Worm (Caenorhabditis elegans): Measurements from ENCODE around the gene thn-6.
A peak's percentile ranks its signal among the peaks of the same experiment; 100 is the strongest.

The thn-6 gene

DNA sequence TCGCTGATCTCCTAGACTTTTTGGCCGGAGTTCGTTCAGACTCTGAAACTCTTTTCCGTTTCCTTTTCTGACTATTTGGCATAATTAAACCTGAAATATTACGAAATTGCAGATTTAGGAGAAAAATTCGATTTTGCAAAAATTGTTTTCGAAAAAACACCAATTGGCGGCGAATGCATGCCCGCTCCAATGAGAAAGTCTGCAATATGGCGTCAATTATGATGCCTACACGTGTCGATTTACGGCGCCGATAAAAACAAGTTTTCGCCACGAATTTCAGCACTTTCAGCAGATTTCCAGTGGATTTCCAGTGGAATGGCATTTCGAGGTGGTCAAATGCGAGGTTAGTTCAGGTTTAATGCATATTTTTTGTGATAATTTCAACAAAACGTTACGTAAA, 19.3 kb upstream of the thn-6 start, which contains the start of the genes Y59E9AL.36 and nbet-1 (continued):
- no peak for TF ChIP-seq fkh-4 (tag; optimal IDR thresholded peaks at IDR 0.05; ENCODE audit: borderline replicate concordance)
- no peak for TF ChIP-seq nhr-237 (tag; optimal IDR thresholded peaks at IDR 0.05)
- TF ChIP-seq egl-13 (tag; optimal IDR thresholded peaks at IDR 0.05) = no peak
- TF ChIP-seq ceh-88 (GFP tag; IDR thresholded peaks at IDR 0.05) = peak; percentile 35; the same call in 1 of the 2 replicates
- TF ChIP-seq jun-1 (tag; optimal IDR thresholded peaks at IDR 0.05) = peak; percentile 60
- no peak for TF ChIP-seq egl-27 (tag; optimal IDR thresholded peaks at IDR 0.05)
- TF ChIP-seq sox-4 (tag; optimal IDR thresholded peaks at IDR 0.05) = no peak
- peak; percentile 64 for TF ChIP-seq isw-1 (GFP tag; IDR thresholded peaks at IDR 0.05)
- TF ChIP-seq elt-2 (tag; optimal IDR thresholded peaks at IDR 0.05) = peak; percentile 15
- peak; percentile 84 to 90 (median 89) for TF ChIP-seq dpl-1 (GFP tag; optimal IDR thresholded peaks at IDR 0.05)
- TF ChIP-seq nhr-90 (tag; optimal IDR thresholded peaks at IDR 0.05; ENCODE audit: poor library complexity) = peak; percentile 65
- peak; percentile 61 for TF ChIP-seq irx-1 (tag; optimal IDR thresholded peaks at IDR 0.05)
- TF ChIP-seq blmp-1 (tag; optimal IDR thresholded peaks at IDR 0.05) = peak; percentile 43
- TF ChIP-seq nhr-47 (tag; optimal IDR thresholded peaks at IDR 0.05) = peak; percentile 85
- TF ChIP-seq hlh-17 (GFP tag; optimal IDR thresholded peaks at IDR 0.05; ENCODE audit: borderline replicate concordance) = no peak
- no peak for TF ChIP-seq unc-30 (tag; optimal IDR thresholded peaks at IDR 0.05)
- TF ChIP-seq vab-15 (tag; optimal IDR thresholded peaks at IDR 0.05) = peak; percentile 56
- TF ChIP-seq nhr-12 (tag; optimal IDR thresholded peaks at IDR 0.05) = no peak
- peak; percentile 61 for TF ChIP-seq lin-13 (GFP tag; optimal IDR thresholded peaks at IDR 0.05)
- TF ChIP-seq snpc-4 (tag; optimal IDR thresholded peaks at IDR 0.05) = peak; percentile 45
- TF ChIP-seq unc-62 (GFP tag; optimal IDR thresholded peaks at IDR 0.05) = no peak
- TF ChIP-seq tlp-1 (tag; optimal IDR thresholded peaks at IDR 0.05) = no peak
- no peak for TF ChIP-seq pax-3 (tag; optimal IDR thresholded peaks at IDR 0.05)
- TF ChIP-seq nhr-11 (tag; optimal IDR thresholded peaks at IDR 0.05) = peak; percentile 54
- peak; percentile 56 for TF ChIP-seq unc-86 (tag; optimal IDR thresholded peaks at IDR 0.05)
- no peak for TF ChIP-seq nhr-76 (tag; optimal IDR thresholded peaks at IDR 0.05)
- peak; percentile 39 to 90 (median 68) for TF ChIP-seq ceh-82 (tag; optimal IDR thresholded peaks at IDR 0.05)
- peak; percentile 65 for TF ChIP-seq grh-1 (GFP tag; IDR thresholded peaks at IDR 0.05)
- TF ChIP-seq lsy-2 (tag; optimal IDR thresholded peaks at IDR 0.05) = peak; percentile 81 to 90
- TF ChIP-seq C16A3.4 (tag; optimal IDR thresholded peaks at IDR 0.05) = peak; percentile 90
- TF ChIP-seq alr-1 (tag; optimal IDR thresholded peaks at IDR 0.05; ENCODE audit: borderline replicate concordance) = no peak
- TF ChIP-seq lin-39 (tag; optimal IDR thresholded peaks at IDR 0.05) = peak; percentile 13
- TF ChIP-seq ztf-4 (tag; optimal IDR thresholded peaks at IDR 0.05) = no peak
- no peak for TF ChIP-seq C34B4.2 (tag; optimal IDR thresholded peaks at IDR 0.05)
- peak; percentile 70 for TF ChIP-seq tbx-2 (tag; optimal IDR thresholded peaks at IDR 0.05)
- peak; percentile 51 for TF ChIP-seq dsc-1 (tag; optimal IDR thresholded peaks at IDR 0.05)
- no peak for TF ChIP-seq efl-3 (GFP tag; optimal IDR thresholded peaks at IDR 0.05)
- peak; percentile 89 to 91 for TF ChIP-seq efl-1 (optimal IDR thresholded peaks at IDR 0.05)
- peak; percentile 89 to 99 for TF ChIP-seq efl-1 (GFP tag; optimal IDR thresholded peaks at IDR 0.05 in 1 of 2)
- TF ChIP-seq nhr-19 (GFP tag; conservative IDR thresholded peaks at IDR 0.05) = peak; percentile 53
- TF ChIP-seq mef-2 (tag; optimal IDR thresholded peaks at IDR 0.05) = no peak
- TF ChIP-seq rnt-1 (tag; optimal IDR thresholded peaks at IDR 0.05) = peak; percentile 84
- no peak for TF ChIP-seq fkh-10 (GFP tag; optimal IDR thresholded peaks at IDR 0.05)

DNA sequence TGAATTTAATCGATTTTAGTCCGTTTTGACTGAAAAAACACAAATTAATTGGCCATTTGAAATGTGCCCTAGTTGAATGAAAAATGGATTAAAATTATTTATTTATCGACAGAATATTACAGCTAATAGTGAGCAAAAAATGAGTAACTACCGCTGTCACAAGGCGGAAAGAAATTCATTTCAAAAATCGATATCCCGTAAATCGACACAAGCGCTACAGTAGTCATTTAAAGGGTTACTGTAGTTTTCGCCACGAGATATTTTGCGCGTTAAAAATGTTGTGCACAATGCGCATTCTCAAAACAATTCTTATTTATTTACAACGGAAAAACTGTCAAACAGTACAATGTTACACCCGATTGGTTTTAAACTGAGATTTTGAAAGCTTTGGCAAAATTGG, 18.1 kb upstream of the thn-6 start:
- TF ChIP-seq elt-3 (tag; optimal IDR thresholded peaks at IDR 0.05) (no peak), sox-4 (tag; optimal IDR thresholded peaks at IDR 0.05) (no peak), nhr-237 (tag; optimal IDR thresholded peaks at IDR 0.05) (no peak), skn-1 (tag; optimal IDR thresholded peaks at IDR 0.05) (no peak), F16B12.6 (tag; optimal IDR thresholded peaks at IDR 0.05) (no peak), ztf-11 (tag; optimal IDR thresholded peaks at IDR 0.05) (no peak), snu-23 (GFP tag; optimal IDR thresholded peaks at IDR 0.05) (no peak), dsc-1 (tag; optimal IDR thresholded peaks at IDR 0.05) (no peak), ets-5 (GFP tag; IDR thresholded peaks at IDR 0.05) (no peak), lsy-2 (tag; optimal IDR thresholded peaks at IDR 0.05) (no peak), mdl-1 (tag; optimal IDR thresholded peaks at IDR 0.05) (no peak), blmp-1 (tag; optimal IDR thresholded peaks at IDR 0.05) (no peak), C16A3.4 (tag; optimal IDR thresholded peaks at IDR 0.05) (no peak), ceh-63 (GFP tag; optimal IDR thresholded peaks at IDR 0.05) (no peak), unc-30 (tag; optimal IDR thresholded peaks at IDR 0.05) (no peak), fkh-10 (GFP tag; optimal IDR thresholded peaks at IDR 0.05) (no peak), hlh-17 (GFP tag; optimal IDR thresholded peaks at IDR 0.05; ENCODE audit: borderline replicate concordance) (no peak)

All from whole organism, L1 larva.